Fruit fly (Drosophila melanogaster): ENCODE data around the gene gnu.

Gene gnu

dm6 chr3L:14784949-14785408 lies 18.2 kb downstream of the gnu start (continued):
- TF ChIP-seq nerfin-2 (GFP tag; IDR thresholded peaks at IDR 0.05; ENCODE audit: partially characterized antibody): no peak
- TF ChIP-seq sna (GFP tag; IDR thresholded peaks at IDR 0.05; ENCODE audit: partially characterized antibody): no peak
- peak; percentile 81 for TF ChIP-seq Aef1 (GFP tag; IDR thresholded peaks at IDR 0.05)
- peak; percentile 97 for TF ChIP-seq Hmr (GFP tag; optimal IDR thresholded peaks at IDR 0.05)
- TF ChIP-seq prd (optimal IDR thresholded peaks at IDR 0.05): no peak
- peak; percentile 94 for TF ChIP-seq prd (GFP tag; IDR thresholded peaks at IDR 0.05)
- peak; percentile 83 for TF ChIP-seq Deaf1 (tag; optimal IDR thresholded peaks at IDR 0.05)
- TF ChIP-seq Gsc (GFP tag; IDR thresholded peaks at IDR 0.05): no peak; the same call in 1 of the 2 replicates
- peak; percentile 90 for TF ChIP-seq croc (GFP tag; conservative IDR thresholded peaks at IDR 0.05)
- peak; percentile 93 for TF ChIP-seq Lhr (GFP tag; optimal IDR thresholded peaks at IDR 0.05)
- TF ChIP-seq HLH54F (GFP tag; optimal IDR thresholded peaks at IDR 0.05): peak; percentile 91
- peak; percentile 87 for TF ChIP-seq CG31224 (GFP tag; IDR thresholded peaks at IDR 0.05)
- no peak for TF ChIP-seq knrl (GFP tag; IDR thresholded peaks at IDR 0.05; ENCODE audit: partially characterized antibody)
- TF ChIP-seq Mad (GFP tag; optimal IDR thresholded peaks at IDR 0.05): peak; percentile 93
- TF ChIP-seq zfh2 (GFP tag; optimal IDR thresholded peaks at IDR 0.05): peak; percentile 85
- peak; percentile 96 for TF ChIP-seq Spps (tag; optimal IDR thresholded peaks at IDR 0.05)
- peak; percentile 80 for TF ChIP-seq otp (GFP tag; IDR thresholded peaks at IDR 0.05)
- peak; percentile 96 for TF ChIP-seq caup (GFP tag; optimal IDR thresholded peaks at IDR 0.05; ENCODE audit: severe bottlenecking)
- peak; percentile 97 for TF ChIP-seq Max (GFP tag; optimal IDR thresholded peaks at IDR 0.05)
- peak; percentile 96 for TF ChIP-seq Xbp1 (GFP tag; optimal IDR thresholded peaks at IDR 0.05)
- TF ChIP-seq CG12299 (tag; optimal IDR thresholded peaks at IDR 0.05): peak; percentile 94
- TF ChIP-seq seq (GFP tag; IDR thresholded peaks at IDR 0.05): peak; percentile 95
- TF ChIP-seq CG16815 (GFP tag; optimal IDR thresholded peaks at IDR 0.05): peak; percentile 96
- peak; percentile 98 for TF ChIP-seq CG15011 (GFP tag; optimal IDR thresholded peaks at IDR 0.05)
- peak; percentile 95 for TF ChIP-seq nerfin-1 (tag; optimal IDR thresholded peaks at IDR 0.05)
- peak; percentile 97 for TF ChIP-seq tap (tag; optimal IDR thresholded peaks at IDR 0.05)
- TF ChIP-seq Antp (GFP tag; optimal IDR thresholded peaks at IDR 0.05): peak; percentile 90
- TF ChIP-seq CG4404 (GFP tag; IDR thresholded peaks at IDR 0.05): peak; percentile 89
- TF ChIP-seq CG9817 (tag; optimal IDR thresholded peaks at IDR 0.05): peak; percentile 93
- TF ChIP-seq Poxn (GFP tag; IDR thresholded peaks at IDR 0.05): peak; percentile 70
- TF ChIP-seq zen (tag; optimal IDR thresholded peaks at IDR 0.05): peak; percentile 95
- TF ChIP-seq jing (GFP tag; optimal IDR thresholded peaks at IDR 0.05): peak; percentile 92
- TF ChIP-seq cg (GFP tag; optimal IDR thresholded peaks at IDR 0.05): no peak
- peak; percentile 83 for TF ChIP-seq ap (GFP tag; IDR thresholded peaks at IDR 0.05)
- TF ChIP-seq Bdp1 (GFP tag; optimal IDR thresholded peaks at IDR 0.05): peak; percentile 88
- peak; percentile 90 for TF ChIP-seq CG11093 (GFP tag; IDR thresholded peaks at IDR 0.05)
- TF ChIP-seq Jarid2 (GFP tag; optimal IDR thresholded peaks at IDR 0.05): peak; percentile 86
- peak; percentile 81 for TF ChIP-seq CG43689 (GFP tag; IDR thresholded peaks at IDR 0.05)
- peak; percentile 95 for TF ChIP-seq trem (tag; optimal IDR thresholded peaks at IDR 0.05)
- peak; percentile 80 for TF ChIP-seq gt (GFP tag; IDR thresholded peaks at IDR 0.05)
- TF ChIP-seq dm (GFP tag; optimal IDR thresholded peaks at IDR 0.05): peak; percentile 85
- peak; percentile 76 for TF ChIP-seq CG17802 (tag; optimal IDR thresholded peaks at IDR 0.05)
- no peak for TF ChIP-seq usp (GFP tag; optimal IDR thresholded peaks at IDR 0.05)
- peak; percentile 93 for TF ChIP-seq scrt (GFP tag; optimal IDR thresholded peaks at IDR 0.05)
- peak; percentile 88 for TF ChIP-seq ranshi (GFP tag; IDR thresholded peaks at IDR 0.05)
- TF ChIP-seq CG6175 (GFP tag; IDR thresholded peaks at IDR 0.05): peak; percentile 76; the same call in 2 of the 3 replicates
- TF ChIP-seq CG15514 (GFP tag; optimal IDR thresholded peaks at IDR 0.05): peak; percentile 91
- peak; percentile 90 for TF ChIP-seq sob (GFP tag; IDR thresholded peaks at IDR 0.05)
- peak; percentile 95 for TF ChIP-seq ind (GFP tag; optimal IDR thresholded peaks at IDR 0.05)
- TF ChIP-seq zfh1 (GFP tag; IDR thresholded peaks at IDR 0.05): peak; percentile 82
- peak; percentile 96 for TF ChIP-seq CG8388 (GFP tag; optimal IDR thresholded peaks at IDR 0.05)

Measured in whole organism, embryonic.